Worm (Caenorhabditis elegans) whole organism, L4 larva: ENCODE results near the gene ZC455.1.
A peak's percentile ranks its signal among the peaks of the same experiment; 100 is the strongest.

Source experiments
- F26F4.8 ChIP-seq: fragments of 200-800 bp; sonication (Bioruptor generic); conservative IDR thresholded peaks from 2 replicates; pipeline ENCODE4 v1.3.6; 2022; ENCODE audit warnings: missing genetic modification characterization, missing compliant biosample characterization
- F37D6.2 ChIP-seq: sonication (generic microtip); optimal IDR thresholded peaks from 2 replicates; lab custom pipeline; 2016; ENCODE audit warnings: mild to moderate bottlenecking, missing genetic modification characterization, missing compliant biosample characterization
- F44E2.7 ChIP-seq: fragments of 200-800 bp; sonication (Bioruptor generic); IDR thresholded peaks from 2 replicates; pipeline ENCODE4 v2.1.2; 2022; ENCODE audit warnings: missing genetic modification characterization, missing compliant biosample characterization
- Y5F2A.4 ChIP-seq: fragments of 200-800 bp; sonication (Bioruptor generic); optimal IDR thresholded peaks from 2 replicates; lab custom pipeline; 2018; ENCODE audit warnings: mild to moderate bottlenecking, missing genetic modification characterization, missing compliant biosample characterization
- ZK546.5 ChIP-seq, 2 experiments: sonication (generic microtip); optimal IDR thresholded peaks; 2 replicates each; lab custom pipeline; 2017; ENCODE audit warnings: missing biosample characterization in 2 of 2, missing genetic modification characterization in 2 of 2
- aha-1 ChIP-seq: fragments of 150-350 bp; peaks from one replicate; lab custom pipeline; 2014; ENCODE audit warnings: missing biosample characterization, missing genetic modification characterization
- arid-1 ChIP-seq: fragments of 200-800 bp; sonication (Bioruptor generic); conservative IDR thresholded peaks from 2 replicates; pipeline ENCODE4 v1.3.6; 2022; ENCODE audit warnings: missing genetic modification reagents, missing genetic modification characterization, missing compliant biosample characterization
- ceh-20 ChIP-seq: fragments of 200-800 bp; sonication (Bioruptor generic); IDR thresholded peaks from 2 replicates; pipeline ENCODE4 v1.3.6; 2022; ENCODE audit warnings: missing genetic modification reagents, missing genetic modification characterization, missing compliant biosample characterization
- ceh-28 ChIP-seq: fragments of 150-350 bp; optimal IDR thresholded peaks from 2 replicates; lab custom pipeline; 2014; ENCODE audit warnings: missing biosample characterization, missing genetic modification reagents, missing genetic modification characterization
- ceh-44 ChIP-seq: fragments of 200-800 bp; sonication (Bioruptor generic); IDR thresholded peaks from 2 replicates; pipeline ENCODE4 v1.3.6; 2022; ENCODE audit warnings: missing genetic modification reagents, missing genetic modification characterization, missing compliant biosample characterization
- ces-1 ChIP-seq: fragments of 150-350 bp; sonication (generic microtip); optimal IDR thresholded peaks from 4 replicates; lab custom pipeline; 2014; ENCODE audit warnings: missing biosample characterization, missing genetic modification reagents, missing genetic modification characterization
- ctbp-1 ChIP-seq: fragments of 200-800 bp; sonication (Bioruptor generic); IDR thresholded peaks from 2 replicates; pipeline ENCODE4 v1.3.6; 2022; ENCODE audit warnings: missing genetic modification reagents, missing genetic modification characterization, missing compliant biosample characterization
- daf-19 ChIP-seq: fragments of 200-800 bp; sonication (Bioruptor generic); conservative IDR thresholded peaks from 2 replicates; pipeline ENCODE4 v1.3.6; 2022; ENCODE audit warnings: missing genetic modification characterization, missing compliant biosample characterization
- dmd-8 ChIP-seq: fragments of 200-800 bp; sonication (Bioruptor generic); IDR thresholded peaks from 2 replicates; pipeline ENCODE4 v1.3.6; 2022; ENCODE audit warnings: missing genetic modification characterization, missing compliant biosample characterization
- dpl-1 ChIP-seq: fragments of 150-350 bp; optimal IDR thresholded peaks from 2 replicates; lab custom pipeline; 2014; ENCODE audit warnings: missing biosample characterization, missing genetic modification reagents, missing genetic modification characterization
- fkh-10 ChIP-seq: fragments of 150-350 bp; optimal IDR thresholded peaks from 2 replicates; lab custom pipeline; 2014; ENCODE audit warnings: missing biosample characterization, missing genetic modification reagents, missing genetic modification characterization
- lsy-2 ChIP-seq, 2 experiments: fragments of 150-350 bp in 1 of 2; sonication (generic microtip) in 1 of 2; optimal IDR thresholded peaks; 2 replicates each; lab custom pipeline; 2014 to 2017; ENCODE audit warnings: missing biosample characterization in 2 of 2, missing genetic modification characterization in 2 of 2
- madf-9 ChIP-seq: fragments of 200-800 bp; sonication (Bioruptor generic); conservative IDR thresholded peaks from 2 replicates; pipeline ENCODE4 v1.3.6; 2022; ENCODE audit warnings: missing genetic modification reagents, missing genetic modification characterization, missing compliant biosample characterization
- mxl-2 ChIP-seq: fragments of 200-800 bp; sonication (Bioruptor generic); conservative IDR thresholded peaks from 2 replicates; pipeline ENCODE4 v1.3.6; 2022; ENCODE audit warnings: missing genetic modification reagents, missing genetic modification characterization, missing compliant biosample characterization
- nhr-102 ChIP-seq: sonication (generic microtip); optimal IDR thresholded peaks from 2 replicates; lab custom pipeline; 2016; ENCODE audit warnings: mild to moderate bottlenecking, missing genetic modification characterization, moderate library complexity, missing compliant biosample characterization
- nhr-237 ChIP-seq: sonication (generic microtip); optimal IDR thresholded peaks from 2 replicates; lab custom pipeline; 2017; ENCODE audit warnings: missing biosample characterization, missing genetic modification characterization
- nhr-42 ChIP-seq: fragments of 200-800 bp; sonication (Bioruptor generic); IDR thresholded peaks from 2 replicates; pipeline ENCODE4 v1.3.6; 2022; ENCODE audit warnings: missing genetic modification characterization, missing compliant biosample characterization
- nhr-6 ChIP-seq: fragments of 150-350 bp; optimal IDR thresholded peaks from 2 replicates; lab custom pipeline; 2014; ENCODE audit warnings: missing biosample characterization, missing genetic modification characterization
- nhr-76 ChIP-seq: fragments of 150-350 bp; optimal IDR thresholded peaks from 2 replicates; lab custom pipeline; 2014; ENCODE audit warnings: missing biosample characterization, missing genetic modification characterization
- pha-4 ChIP-seq, 2 experiments: fragments of 150-350 bp in 1 of 2; fragments of 200-800 bp in 1 of 2; sonication (Bioruptor generic) in 1 of 2; IDR thresholded peaks in 1 of 2; optimal IDR thresholded peaks in 1 of 2; 2 replicates each; pipeline versions ENCODE4 v1.3.6 to Lab custom; 2014 to 2022; ENCODE audit warnings: missing genetic modification characterization in 2 of 2, missing genetic modification reagents in 2 of 2, missing biosample characterization in 1 of 2, missing compliant biosample characterization in 1 of 2
- pqm-1 ChIP-seq: sonication (generic microtip); optimal IDR thresholded peaks from 2 replicates; lab custom pipeline; 2017; ENCODE audit warnings: missing biosample characterization, missing genetic modification characterization
- rbr-2 ChIP-seq: sonication (generic microtip); optimal IDR thresholded peaks from 2 replicates; lab custom pipeline; 2016; ENCODE audit warnings: missing genotype, missing genetic modification characterization, missing compliant biosample characterization
- sdz-12 ChIP-seq: fragments of 200-800 bp; sonication (Bioruptor generic); optimal IDR thresholded peaks from 2 replicates; lab custom pipeline; 2018; ENCODE audit warnings: mild to moderate bottlenecking, missing genetic modification characterization, missing compliant biosample characterization
- skn-1 ChIP-seq: fragments of 150-350 bp; optimal IDR thresholded peaks from 2 replicates; lab custom pipeline; 2014; ENCODE audit warnings: missing biosample characterization, missing genetic modification characterization
- snpc-4 ChIP-seq: fragments of 150-350 bp; optimal IDR thresholded peaks from 2 replicates; lab custom pipeline; 2014; ENCODE audit warnings: missing biosample characterization, missing genetic modification characterization
- unc-62 ChIP-seq, 3 experiments: fragments of 150-350 bp in 1 of 3; sonication (generic microtip); optimal IDR thresholded peaks in 2 of 3; peaks in 1 of 3; 1 replicate in 1 of 3; 2 replicates in 2 of 3; lab custom pipeline; 2014 to 2017; ENCODE audit warnings: missing biosample characterization in 3 of 3, missing genetic modification characterization in 3 of 3, missing genetic modification reagents in 3 of 3, missing genotype in 1 of 3
- zfp-2 ChIP-seq: sonication (generic microtip); optimal IDR thresholded peaks from 2 replicates; lab custom pipeline; 2016; ENCODE audit warnings: mild to moderate bottlenecking, missing genetic modification characterization, missing compliant biosample characterization
- zfp-3 ChIP-seq: fragments of 200-800 bp; sonication (Bioruptor generic); conservative IDR thresholded peaks from 2 replicates; pipeline ENCODE4 v1.3.6; 2022; ENCODE audit warnings: missing genetic modification reagents, missing genetic modification characterization, missing compliant biosample characterization
- zip-11 ChIP-seq: fragments of 200-800 bp; sonication (Bioruptor generic); IDR thresholded peaks from 2 replicates; pipeline ENCODE4 v1.3.6; 2022; ENCODE audit warnings: missing genetic modification characterization, missing compliant biosample characterization

Gene ZC455.1

DNA sequence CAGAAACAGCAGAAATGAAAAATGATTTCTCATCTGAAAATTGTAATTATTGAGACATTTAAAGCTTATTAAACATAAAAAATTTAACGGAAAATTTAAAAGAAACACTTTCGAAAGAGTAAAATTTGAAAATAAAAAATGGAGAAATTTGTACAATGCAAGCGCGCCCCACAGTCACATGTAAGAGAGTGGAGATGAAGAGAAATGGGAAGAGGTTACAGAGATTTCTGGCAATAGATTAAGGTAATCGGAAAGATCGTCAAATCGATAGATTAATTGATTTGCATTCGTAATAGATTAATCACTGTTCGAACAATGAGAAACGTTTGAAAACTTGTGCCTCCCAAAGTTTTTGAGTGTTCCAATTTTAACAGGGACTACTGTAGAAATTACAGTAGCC is 25.9 kb upstream of the ZC455.1 start, which contains the start of gene C15C8.4:
TSS of gene C15C8.4 (minus strand) at position 33 of the 400 bp plus-strand sequence.
- TF ChIP-seq daf-19 (GFP tag; lab: Robert Waterston, UW) (no peak), nhr-237 (tag; lab: Kevin White, UChicago) (no peak), F26F4.8 (GFP tag; lab: Robert Waterston, UW) (no peak), F44E2.7 (GFP tag; lab: Robert Waterston, UW) (no peak), dpl-1 (GFP tag; lab: Kevin White, UChicago) (peak; percentile 17), nhr-6 (tag; lab: Kevin White, UChicago) (peak; percentile 54), zip-11 (GFP tag; lab: Robert Waterston, UW) (no peak), zfp-2 (tag; lab: Kevin White, UChicago) (no peak)
- TF ChIP-seq, all 104 proteins: peak for 2

DNA sequence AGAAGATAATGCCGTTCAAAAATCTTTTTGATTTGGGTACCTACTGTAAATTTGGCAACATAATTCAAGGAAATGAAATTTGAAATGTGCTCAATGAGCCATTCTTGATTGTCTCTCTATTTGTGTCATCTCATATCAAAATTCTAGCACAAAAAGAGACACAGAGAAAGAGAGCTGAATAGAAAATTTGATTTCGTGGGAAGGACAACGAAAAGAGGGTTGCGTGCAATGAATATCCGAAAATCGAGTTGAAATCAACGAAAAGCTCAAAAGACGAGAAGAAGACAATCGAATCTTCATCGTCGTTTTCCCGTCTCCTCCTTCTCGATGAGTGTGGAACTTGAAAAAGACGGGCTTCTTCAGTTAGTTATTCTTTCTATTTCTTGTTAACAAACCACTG is 25.5 kb upstream of the ZC455.1 start, which contains the start of gene C15C8.5:
TSS of gene C15C8.5 (plus strand) at position 152 of the 400 bp plus-strand sequence.
- TF ChIP-seq ces-1 (peak; percentile 91), fkh-10 (peak; percentile 97), ctbp-1 (GFP tag; lab: Robert Waterston, UW) (no peak), skn-1 (tag; lab: Kevin White, UChicago) (no peak)

DNA sequence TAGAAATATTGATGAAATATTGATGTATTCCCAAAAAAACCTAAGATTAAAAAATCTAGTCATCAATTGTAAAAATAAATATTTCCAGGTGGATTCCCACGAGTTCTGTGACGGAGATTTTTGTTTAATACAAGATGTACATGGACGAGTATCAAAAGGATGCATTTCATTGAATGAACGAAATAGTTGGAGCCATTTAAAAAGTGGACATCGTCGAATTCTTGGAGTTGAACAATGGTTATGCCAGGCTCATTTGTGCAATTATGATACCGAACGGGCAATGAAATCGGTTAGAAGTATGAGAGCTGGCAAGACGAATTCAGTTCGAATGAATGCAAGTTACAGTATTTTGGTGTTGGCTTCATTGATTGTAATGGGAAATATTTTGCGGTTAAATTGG is 23.8 kb upstream of the ZC455.1 start:
- TF ChIP-seq unc-62 (GFP tag; optimal IDR thresholded peaks at IDR 0.05 in 1 of 2; lab: Kevin White, UChicago) (peak in 1 of 2 experiments; percentile 94), unc-62 (tag; optimal IDR thresholded peaks at IDR 0.05; lab: Kevin White, UChicago) (no peak), ZK546.5 (tag; optimal IDR thresholded peaks at IDR 0.05; lab: Kevin White, UChicago) (no peak)

DNA sequence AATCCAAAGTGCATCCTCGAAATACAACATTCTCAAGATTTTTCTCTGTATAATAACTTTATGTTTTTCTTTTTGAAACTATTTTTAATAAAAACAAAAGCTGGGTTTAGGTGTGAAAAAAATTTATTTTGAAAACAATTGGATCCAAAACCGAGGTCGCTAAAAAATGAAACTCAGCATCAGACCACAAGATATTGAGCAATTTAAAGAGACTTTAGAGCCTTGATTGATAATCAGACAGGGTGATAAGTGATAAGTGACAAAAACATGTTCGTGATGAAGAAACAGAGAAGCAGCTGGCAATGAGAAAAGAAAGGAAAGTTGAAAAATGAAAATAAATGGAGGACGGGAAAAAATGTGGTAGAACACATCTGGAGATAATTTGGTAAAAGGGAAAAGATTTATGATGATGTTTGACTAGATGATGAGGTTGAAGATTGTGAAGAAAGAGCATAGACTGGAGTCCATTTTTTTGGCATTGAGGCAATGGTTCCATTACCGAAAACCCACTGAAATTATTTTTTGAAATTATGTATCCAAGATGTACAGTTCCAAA is 21.7 kb upstream of the ZC455.1 start, which contains the start of gene C15C8.6:
TSS of gene C15C8.6 (minus strand) at position 51 of the 556 bp plus-strand sequence.
- TF ChIP-seq unc-62 (GFP tag; optimal IDR thresholded peaks at IDR 0.05 in 1 of 2; lab: Kevin White, UChicago) (peak in 1 of 2 experiments; percentile 50), unc-62 (tag; optimal IDR thresholded peaks at IDR 0.05; lab: Kevin White, UChicago) (no peak), snpc-4 (no peak), nhr-76 (tag; lab: Kevin White, UChicago) (no peak), pha-4 (GFP tag; IDR thresholded peaks at IDR 0.05; lab: Robert Waterston, UW) (no peak), pha-4 (tag; optimal IDR thresholded peaks at IDR 0.05; lab: Kevin White, UChicago) (no peak), madf-9 (GFP tag; lab: Robert Waterston, UW) (no peak), ceh-20 (GFP tag; lab: Robert Waterston, UW) (no peak), rbr-2 (tag; lab: Kevin White, UChicago) (no peak)

DNA sequence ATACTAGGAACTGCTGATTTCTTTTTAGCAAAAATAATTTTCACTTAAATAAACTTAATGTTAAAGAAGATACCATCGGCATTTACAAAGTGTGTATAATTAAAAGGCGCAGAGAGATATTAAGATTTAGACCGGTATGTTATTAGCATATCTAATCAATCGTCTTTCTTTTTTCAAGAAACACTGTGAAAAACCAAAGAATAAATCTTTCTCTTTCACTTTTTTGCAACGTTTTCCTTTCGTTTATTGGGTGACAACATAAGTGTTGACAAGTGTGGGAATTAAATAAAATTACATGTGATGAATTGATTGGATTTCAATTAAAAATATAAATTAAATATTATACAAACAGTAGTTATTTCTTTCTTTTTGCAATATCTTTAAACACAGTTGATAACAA is 20.9 kb upstream of the ZC455.1 start, which contains the start of gene C15C8.8:
TSS of gene C15C8.8 (minus strand) at position 101 of the 400 bp plus-strand sequence.
- TF ChIP-seq arid-1 (GFP tag; lab: Robert Waterston, UW), result no peak

DNA sequence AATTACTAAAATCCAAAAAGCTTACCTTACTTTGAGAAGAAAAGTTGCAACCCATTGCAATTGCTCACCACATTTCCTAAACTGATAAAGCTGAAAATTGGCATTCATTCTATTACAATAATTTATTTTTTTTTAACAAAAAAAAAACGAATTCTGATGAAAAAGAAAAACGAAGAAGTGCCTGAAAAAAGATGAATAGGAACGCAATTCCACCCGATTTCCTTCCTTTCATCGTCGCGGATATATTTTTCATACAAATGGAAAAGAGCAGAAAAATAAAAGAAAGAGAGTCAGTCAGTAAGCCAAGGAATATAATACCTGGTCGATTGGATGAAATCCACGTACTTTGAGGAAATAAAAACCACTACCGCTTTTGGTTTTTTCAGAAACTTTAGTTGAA is 18.5 kb upstream of the ZC455.1 start, which contains the start of gene gpa-13:
TSS of gene gpa-13 (minus strand) at position 101 of the 400 bp plus-strand sequence.
- TF ChIP-seq nhr-102 (no peak), Y5F2A.4 (GFP tag; lab: Kevin White, UChicago) (no peak), dmd-8 (GFP tag; lab: Robert Waterston, UW) (no peak), daf-19 (GFP tag; lab: Robert Waterston, UW) (no peak), lsy-2 (tag; optimal IDR thresholded peaks at IDR 0.05; lab: Kevin White, UChicago) (no peak), ceh-28 (tag; lab: Kevin White, UChicago) (no peak), ces-1 (no peak), sdz-12 (GFP tag; lab: Kevin White, UChicago) (no peak), ceh-44 (GFP tag; lab: Robert Waterston, UW) (no peak), pqm-1 (tag; lab: Kevin White, UChicago) (no peak), mxl-2 (GFP tag; lab: Robert Waterston, UW) (no peak), zfp-3 (no peak), aha-1 (tag; lab: Kevin White, UChicago) (no peak), F37D6.2 (tag; lab: Kevin White, UChicago) (no peak), nhr-42 (no peak)
